Fruit fly (Drosophila melanogaster) whole organism, pupa: ENCODE measurements around the gene ham.

Source experiments
- CG10348 ChIP-seq: fragments of 200-800 bp; sonication (Bioruptor generic); IDR thresholded peaks from 2 replicates; pipeline ENCODE4 v1.3.6; 2022; ENCODE audit warnings: missing biosample characterization, missing genetic modification characterization
- CG12605 ChIP-seq: fragments of 200-800 bp; sonication (Bioruptor generic); IDR thresholded peaks from 2 replicates; pipeline ENCODE4 v1.3.6; 2022; ENCODE audit warnings: missing biosample characterization, missing genetic modification characterization
- CG13204 ChIP-seq: fragments of 200-800 bp; sonication (Bioruptor generic); optimal IDR thresholded peaks from 2 replicates; lab custom pipeline; 2018; ENCODE audit warnings: missing biosample characterization, mild to moderate bottlenecking, missing genetic modification characterization, moderate library complexity
- CG14655 ChIP-seq: fragments of 200-800 bp; sonication (Bioruptor generic); optimal IDR thresholded peaks from 3 replicates; lab custom pipeline; 2017; ENCODE audit warnings: mild to moderate bottlenecking, missing biosample characterization, missing genetic modification reagents, missing genetic modification characterization
- CG15710 ChIP-seq: fragments of 200-800 bp; sonication (Bioruptor generic); optimal IDR thresholded peaks from 2 replicates; lab custom pipeline; 2018; ENCODE audit warnings: missing biosample characterization, mild to moderate bottlenecking, missing genetic modification characterization, moderate library complexity
- CG17806 ChIP-seq: fragments of 200-800 bp; sonication (Bioruptor generic); optimal IDR thresholded peaks from 2 replicates; lab custom pipeline; 2018; ENCODE audit warnings: missing biosample characterization, mild to moderate bottlenecking, missing genetic modification characterization, moderate library complexity
- CG32121 ChIP-seq: fragments of 200-800 bp; sonication (Bioruptor generic); IDR thresholded peaks from 2 replicates; pipeline ENCODE4 v1.3.6; 2022; ENCODE audit warnings: missing biosample characterization, missing genetic modification characterization
- CG34367 ChIP-seq: fragments of 200-800 bp; sonication (Bioruptor generic); optimal IDR thresholded peaks from 2 replicates; lab custom pipeline; 2018; ENCODE audit warnings: missing biosample characterization, mild to moderate bottlenecking, missing genetic modification characterization
- CG4496 ChIP-seq: fragments of 200-800 bp; sonication (Bioruptor generic); IDR thresholded peaks from 3 replicates; pipeline ENCODE4 v1.3.6; 2022; ENCODE audit warnings: missing biosample characterization, missing genetic modification characterization
- CG8159 ChIP-seq: fragments of 200-800 bp; sonication (Bioruptor generic); optimal IDR thresholded peaks from 3 replicates; lab custom pipeline; 2018; ENCODE audit warnings: missing biosample characterization, mild to moderate bottlenecking, missing genetic modification characterization, moderate library complexity
- CG8301 ChIP-seq: fragments of 200-800 bp; sonication (Bioruptor generic); optimal IDR thresholded peaks from 2 replicates; lab custom pipeline; 2018; ENCODE audit warnings: missing biosample characterization, mild to moderate bottlenecking, missing genetic modification characterization
- CG9948 ChIP-seq: fragments of 200-800 bp; sonication (Bioruptor generic); optimal IDR thresholded peaks from 2 replicates; lab custom pipeline; 2018; ENCODE audit warnings: missing biosample characterization, mild to moderate bottlenecking, missing genetic modification characterization, moderate library complexity
- D1 ChIP-seq: fragments of 200-800 bp; sonication (Bioruptor generic); optimal IDR thresholded peaks from 2 replicates; lab custom pipeline; 2018; ENCODE audit warnings: missing biosample characterization, mild to moderate bottlenecking, missing genetic modification characterization, moderate library complexity
- EcR ChIP-seq: fragments of 200-800 bp; sonication (Bioruptor generic); optimal IDR thresholded peaks from 3 replicates; lab custom pipeline; 2019; ENCODE audit warnings: missing biosample characterization, missing genetic modification characterization, mild to moderate bottlenecking, moderate library complexity, missing genetic modification reagents
- Ets98B ChIP-seq: fragments of 200-800 bp; sonication (Bioruptor generic); IDR thresholded peaks from 2 replicates; pipeline ENCODE4 v1.3.6; 2022; ENCODE audit warnings: missing biosample characterization, missing genetic modification characterization
- Pif1A ChIP-seq: fragments of 200-800 bp; sonication (Bioruptor generic); optimal IDR thresholded peaks from 3 replicates; lab custom pipeline; 2016; ENCODE audit warnings: missing biosample characterization, missing genetic modification characterization
- Pif1B ChIP-seq: fragments of 200-800 bp; sonication (Bioruptor generic); optimal IDR thresholded peaks from 3 replicates; lab custom pipeline; 2016; ENCODE audit warnings: missing biosample characterization, missing genetic modification characterization
- Snoo ChIP-seq: fragments of 200-800 bp; sonication (Bioruptor generic); optimal IDR thresholded peaks from 3 replicates; lab custom pipeline; 2017; ENCODE audit warnings: missing biosample characterization, mild to moderate bottlenecking, missing genetic modification characterization, inconsistent platforms
- fd96Ca ChIP-seq: fragments of 200-800 bp; sonication (Bioruptor generic); IDR thresholded peaks from 3 replicates; pipeline ENCODE4 v1.3.6; 2022; ENCODE audit warnings: missing biosample characterization, missing genetic modification characterization
- gl ChIP-seq: fragments of 200-800 bp; sonication (Bioruptor generic); optimal IDR thresholded peaks from 2 replicates; lab custom pipeline; 2018; ENCODE audit warnings: missing biosample characterization, mild to moderate bottlenecking, missing genetic modification characterization
- rn ChIP-seq: fragments of 200-800 bp; sonication (Bioruptor generic); IDR thresholded peaks from 2 replicates; pipeline ENCODE4 v1.3.6; 2022; ENCODE audit warnings: missing biosample characterization, missing genetic modification characterization

Gene ham

dm6 chr2L:18777442-18777841, 15.3 kb downstream of the ham start:
- no peak for TF ChIP-seq EcR (GFP tag; lab: Kevin White, UChicago)
- no peak for TF ChIP-seq CG32121 (GFP tag; lab: Robert Waterston, UW)
- no peak for TF ChIP-seq Snoo (tag; lab: Kevin White, UChicago)
- no peak for TF ChIP-seq CG15710 (tag; lab: Kevin White, UChicago)
- TF ChIP-seq fd96Ca (GFP tag; lab: Robert Waterston, UW), result no peak
- no peak for TF ChIP-seq CG8301 (tag; lab: Kevin White, UChicago)
- TF ChIP-seq gl (tag; lab: Kevin White, UChicago), result no peak

- TF ChIP-seq D1 (tag; lab: Kevin White, UChicago), result peak; percentile 33
- TF ChIP-seq gl (tag; lab: Kevin White, UChicago), result no peak
Observed at dm6 chr2L:18776559-18776958, 16.1 kb downstream of the ham start.

dm6 chr2L:18775274-18775673, 17.4 kb downstream of the ham start:
- TF ChIP-seq rn (GFP tag; lab: Robert Waterston, UW), result no peak
- TF ChIP-seq CG12605 (GFP tag; lab: Robert Waterston, UW), result no peak
- no peak for TF ChIP-seq CG8159 (tag; lab: Kevin White, UChicago)
- TF ChIP-seq CG14655 (GFP tag; lab: Kevin White, UChicago), result no peak
- TF ChIP-seq CG32121 (GFP tag; lab: Robert Waterston, UW), result no peak
- no peak for TF ChIP-seq CG10348 (GFP tag; lab: Robert Waterston, UW)
- no peak for TF ChIP-seq CG17806 (tag; lab: Kevin White, UChicago)
- no peak for TF ChIP-seq Pif1B (GFP tag; lab: Kevin White, UChicago)
- no peak for TF ChIP-seq Ets98B (GFP tag; lab: Robert Waterston, UW)
- TF ChIP-seq EcR (GFP tag; lab: Kevin White, UChicago), result no peak
- no peak for TF ChIP-seq gl (tag; lab: Kevin White, UChicago)
- no peak for TF ChIP-seq CG13204
- TF ChIP-seq CG9948 (tag; lab: Kevin White, UChicago), result no peak
- TF ChIP-seq Pif1A (GFP tag; lab: Kevin White, UChicago), result no peak
- no peak for TF ChIP-seq CG4496 (GFP tag; lab: Robert Waterston, UW)
- TF ChIP-seq CG34367 (tag; lab: Kevin White, UChicago), result no peak
- TF ChIP-seq CG8301 (tag; lab: Kevin White, UChicago), result no peak
- no peak for TF ChIP-seq fd96Ca (GFP tag; lab: Robert Waterston, UW)

dm6 chr2L:18767815-18768214, 24.9 kb downstream of the ham start:
- no peak for TF ChIP-seq CG17806 (tag; lab: Kevin White, UChicago)
- no peak for TF ChIP-seq Pif1A (GFP tag; lab: Kevin White, UChicago)
- TF ChIP-seq Snoo (tag; lab: Kevin White, UChicago), result no peak
- no peak for TF ChIP-seq CG10348 (GFP tag; lab: Robert Waterston, UW)
- no peak for TF ChIP-seq CG9948 (tag; lab: Kevin White, UChicago)
- no peak for TF ChIP-seq CG8159 (tag; lab: Kevin White, UChicago)
- TF ChIP-seq gl (tag; lab: Kevin White, UChicago), result no peak
- TF ChIP-seq EcR (GFP tag; lab: Kevin White, UChicago), result no peak
- no peak for TF ChIP-seq fd96Ca (GFP tag; lab: Robert Waterston, UW)
- TF ChIP-seq D1 (tag; lab: Kevin White, UChicago), result no peak
- TF ChIP-seq CG32121 (GFP tag; lab: Robert Waterston, UW), result no peak
- TF ChIP-seq CG14655 (GFP tag; lab: Kevin White, UChicago), result no peak
- TF ChIP-seq CG4496 (GFP tag; lab: Robert Waterston, UW), result no peak
- TF ChIP-seq CG12605 (GFP tag; lab: Robert Waterston, UW), result no peak
- TF ChIP-seq Pif1B (GFP tag; lab: Kevin White, UChicago), result no peak
- no peak for TF ChIP-seq CG34367 (tag; lab: Kevin White, UChicago)
- TF ChIP-seq Ets98B (GFP tag; lab: Robert Waterston, UW), result no peak
- no peak for TF ChIP-seq CG13204
- TF ChIP-seq rn (GFP tag; lab: Robert Waterston, UW), result no peak
- TF ChIP-seq CG15710 (tag; lab: Kevin White, UChicago), result no peak

- no peak for TF ChIP-seq CG13204
- TF ChIP-seq CG32121 (GFP tag; lab: Robert Waterston, UW), result peak; percentile 50
- TF ChIP-seq fd96Ca (GFP tag; lab: Robert Waterston, UW), result no peak
- TF ChIP-seq rn (GFP tag; lab: Robert Waterston, UW), result no peak
- TF ChIP-seq CG10348 (GFP tag; lab: Robert Waterston, UW), result no peak
- no peak for TF ChIP-seq Snoo (tag; lab: Kevin White, UChicago)
- TF ChIP-seq CG14655 (GFP tag; lab: Kevin White, UChicago), result peak; percentile 49
- peak; percentile 43; the same call in 1 of the 2 replicates for TF ChIP-seq Ets98B (GFP tag; lab: Robert Waterston, UW)
- peak; percentile 49 for TF ChIP-seq CG8159 (tag; lab: Kevin White, UChicago)
- TF ChIP-seq CG4496 (GFP tag; lab: Robert Waterston, UW), result peak; percentile 26; the same call in 1 of the 3 replicates
- 0 out of 2 replicates have a peak, but pooled peaks have one; percentile 30 for TF ChIP-seq CG12605 (GFP tag; lab: Robert Waterston, UW)
- peak; percentile 48 for TF ChIP-seq CG15710 (tag; lab: Kevin White, UChicago)
- peak; percentile 27 for TF ChIP-seq Pif1A (GFP tag; lab: Kevin White, UChicago)
- no peak for TF ChIP-seq D1 (tag; lab: Kevin White, UChicago)
- no peak for TF ChIP-seq Pif1B (GFP tag; lab: Kevin White, UChicago)
- TF ChIP-seq CG8301 (tag; lab: Kevin White, UChicago), result peak; percentile 46
- no peak for TF ChIP-seq EcR (GFP tag; lab: Kevin White, UChicago)
- peak; percentile 30 for TF ChIP-seq CG34367 (tag; lab: Kevin White, UChicago)
- peak; percentile 42 for TF ChIP-seq CG9948 (tag; lab: Kevin White, UChicago)
- TF ChIP-seq gl (tag; lab: Kevin White, UChicago), result no peak
Observed at dm6 chr2L:18767137-18767536, 25.6 kb downstream of the ham start.
